Worm (Caenorhabditis elegans) whole organism, L3 larva: ENCODE results near the gene Y42G9A.2.

Source experiments
- eor-1 ChIP-seq, 2 experiments: fragments of 150-350 bp; optimal IDR thresholded peaks; 2 replicates each; lab custom pipeline; 2014 to 2018; ENCODE audit warnings: missing biosample characterization in 2 of 2, missing genetic modification characterization in 2 of 2
- nfya-1 ChIP-seq: sonication (generic microtip); optimal IDR thresholded peaks from 2 replicates; lab custom pipeline; 2017; ENCODE audit warnings: missing genetic modification characterization, mild to moderate bottlenecking, missing compliant biosample characterization, antibody characterized with exemption, moderate library complexity; ENCODE audit not compliant: insufficient read depth
- nhr-11 ChIP-seq: fragments of 150-350 bp; optimal IDR thresholded peaks from 2 replicates; lab custom pipeline; 2014; ENCODE audit warnings: missing biosample characterization, missing genetic modification characterization
- snpc-4 ChIP-seq: fragments of 150-350 bp; optimal IDR thresholded peaks from 2 replicates; lab custom pipeline; 2014; ENCODE audit warnings: missing biosample characterization, missing genetic modification characterization

- no peak for TF ChIP-seq eor-1 (tag; optimal IDR thresholded peaks at IDR 0.05; lab: Kevin White, UChicago)
- TF ChIP-seq nfya-1, result no peak
- no peak for TF ChIP-seq snpc-4 (tag; lab: Kevin White, UChicago)
- TF ChIP-seq nhr-11 (tag; lab: Kevin White, UChicago), result no peak
Measured at ce11 chrIII:6168497-6169227, 20.7 kb downstream of the Y42G9A.2 start, which contains the start of gene efk-1.
